Worm (Caenorhabditis elegans): ENCODE results near the gene daf-12.

DNA sequence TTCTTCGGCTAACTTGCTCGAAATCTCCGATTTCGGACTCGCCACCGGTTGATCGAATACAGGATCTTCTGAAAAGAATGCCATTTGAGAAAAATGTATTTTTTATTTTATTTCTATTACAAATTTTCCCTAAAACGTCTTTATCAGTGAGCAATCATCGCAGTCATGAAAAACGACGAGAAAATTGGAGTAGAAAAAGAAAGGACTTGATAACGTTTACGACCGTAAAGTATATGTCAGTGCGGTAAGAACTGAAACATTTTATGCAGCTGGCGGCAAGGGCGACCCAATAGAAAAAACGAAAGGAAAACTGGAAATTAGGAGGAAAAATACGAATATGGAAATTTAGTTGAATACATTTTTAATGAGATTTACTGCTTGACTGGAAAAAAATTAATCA is 17.9 kb upstream of the daf-12 start:
- TF ChIP-seq him-1 (tag; optimal IDR thresholded peaks at IDR 0.05) (no peak), W03F9.2 (tag; optimal IDR thresholded peaks at IDR 0.05) (no peak), dao-5 (tag; optimal IDR thresholded peaks at IDR 0.05) (no peak)

Data from whole organism, L4/young adult.